Fruit fly (Drosophila melanogaster) whole organism, embryonic: ENCODE data around the gene Hr4.

Source experiments
- CG10462 ChIP-seq: fragments of 200-800 bp; sonication (Bioruptor generic); optimal IDR thresholded peaks from 2 replicates; lab custom pipeline; 2016; ENCODE audit warnings: missing biosample characterization, missing genetic modification characterization
- CG10543 ChIP-seq: fragments of 200-800 bp; sonication (Bioruptor generic); optimal IDR thresholded peaks from 3 replicates; lab custom pipeline; 2017; ENCODE audit warnings: missing biosample characterization, mild to moderate bottlenecking, missing genetic modification characterization, moderate library complexity
- CG11093 ChIP-seq: fragments of 200-800 bp; sonication (Bioruptor generic); IDR thresholded peaks from 3 replicates; pipeline ENCODE4 v1.3.6; 2022; ENCODE audit warnings: missing biosample characterization, missing genetic modification characterization
- CG11696 ChIP-seq: fragments of 200-800 bp; sonication (Bioruptor generic); IDR thresholded peaks from 2 replicates; pipeline ENCODE4 v1.3.6; 2022; ENCODE audit warnings: missing biosample characterization, missing genetic modification characterization
- CG12942 ChIP-seq: fragments of 200-800 bp; sonication (Bioruptor generic); optimal IDR thresholded peaks from 3 replicates; lab custom pipeline; 2016; ENCODE audit warnings: missing biosample characterization, missing genetic modification characterization
- CG13624 ChIP-seq: fragments of 200-800 bp; sonication (Bioruptor generic); optimal IDR thresholded peaks from 2 replicates; lab custom pipeline; 2016; ENCODE audit warnings: missing biosample characterization, missing genetic modification characterization
- CG15514 ChIP-seq: fragments of 200-800 bp; sonication (Bioruptor generic); optimal IDR thresholded peaks from 3 replicates; lab custom pipeline; 2017; ENCODE audit warnings: missing biosample characterization, missing genetic modification characterization, mild to moderate bottlenecking, moderate library complexity, missing genetic modification reagents
- CG17361 ChIP-seq: fragments of 200-800 bp; sonication (Bioruptor generic); IDR thresholded peaks from 3 replicates; pipeline ENCODE4 v1.3.6; 2022; ENCODE audit warnings: missing biosample characterization, missing genetic modification characterization
- CG17829 ChIP-seq: fragments of 200-800 bp; optimal IDR thresholded peaks from 2 replicates; lab custom pipeline; 2019; ENCODE audit warnings: missing biosample characterization, mild to moderate bottlenecking, missing genetic modification characterization, moderate library complexity
- CG18599 ChIP-seq: fragments of 200-800 bp; sonication (Bioruptor generic); optimal IDR thresholded peaks from 3 replicates; lab custom pipeline; 2017; ENCODE audit warnings: missing biosample characterization, missing genetic modification characterization, mild to moderate bottlenecking, moderate library complexity, missing genetic modification reagents
- CG2875 ChIP-seq: fragments of 200-800 bp; sonication (Bioruptor generic); optimal IDR thresholded peaks from 2 replicates; lab custom pipeline; 2017; ENCODE audit warnings: missing biosample characterization, mild to moderate bottlenecking, missing genetic modification characterization, missing genetic modification reagents
- CG30431 ChIP-seq: fragments of 200-800 bp; sonication (Bioruptor generic); optimal IDR thresholded peaks from 2 replicates; lab custom pipeline; 2017; ENCODE audit warnings: missing biosample characterization, missing genetic modification characterization
- CG3847 ChIP-seq: fragments of 200-800 bp; sonication (Bioruptor generic); IDR thresholded peaks from 2 replicates; pipeline ENCODE4 v1.3.6; 2022; ENCODE audit warnings: missing biosample characterization, missing genetic modification characterization
- CG4282 ChIP-seq: fragments of 200-800 bp; sonication (Bioruptor generic); optimal IDR thresholded peaks from 2 replicates; lab custom pipeline; 2016; ENCODE audit warnings: missing biosample characterization, missing genetic modification characterization
- CG7963 ChIP-seq: fragments of 200-800 bp; sonication (Bioruptor generic); IDR thresholded peaks from 3 replicates; pipeline ENCODE4 v1.3.6; 2022; ENCODE audit warnings: missing biosample characterization, missing genetic modification characterization; ENCODE audit not compliant: partially characterized antibody
- CG8924 ChIP-seq: fragments of 200-800 bp; optimal IDR thresholded peaks from 3 replicates; lab custom pipeline; 2019; ENCODE audit warnings: missing biosample characterization, mild to moderate bottlenecking, missing genetic modification characterization, moderate library complexity
- D ChIP-seq, 2 experiments: fragments of 200-800 bp in 1 of 2; fragments of >200 bp in 1 of 2; sonication (Bioruptor generic) in 1 of 2; optimal IDR thresholded peaks; 2 replicates in 1 of 2; 3 replicates in 1 of 2; lab custom pipeline; 2017; ENCODE audit warnings: mild to moderate bottlenecking in 1 of 2, missing biosample characterization in 1 of 2, missing genetic modification characterization in 1 of 2, missing genetic modification reagents in 1 of 2
- Dfd ChIP-seq, 2 experiments: fragments of >200 bp; optimal IDR thresholded peaks; 2 replicates each; lab custom pipeline; 2017; ENCODE audit warnings: missing biosample characterization in 2 of 2, missing genetic modification characterization in 2 of 2
- Dref ChIP-seq: fragments of 200-800 bp; sonication (Bioruptor generic); IDR thresholded peaks from 2 replicates; pipeline ENCODE4 v1.3.6; 2022; ENCODE audit warnings: missing biosample characterization, missing genetic modification characterization
- Drgx ChIP-seq: fragments of 200-800 bp; sonication (Bioruptor generic); IDR thresholded peaks from 2 replicates; pipeline ENCODE4 v1.3.6; 2022; ENCODE audit warnings: missing biosample characterization, missing genetic modification characterization
- MESR4 ChIP-seq: fragments of 200-800 bp; sonication (Bioruptor generic); optimal IDR thresholded peaks from 2 replicates; lab custom pipeline; 2018; ENCODE audit warnings: missing biosample characterization, mild to moderate bottlenecking, missing genetic modification characterization, moderate library complexity
- Nf-YA ChIP-seq: fragments of 200-800 bp; sonication (Bioruptor generic); IDR thresholded peaks from 2 replicates; pipeline ENCODE4 v1.3.6; 2022; ENCODE audit warnings: missing biosample characterization, missing genetic modification characterization
- Oli ChIP-seq: fragments of 200-800 bp; sonication (Bioruptor generic); optimal IDR thresholded peaks from 2 replicates; lab custom pipeline; 2018; ENCODE audit warnings: missing biosample characterization, mild to moderate bottlenecking, missing genetic modification characterization, moderate library complexity
- Opbp ChIP-seq: fragments of 200-800 bp; sonication (Bioruptor generic); IDR thresholded peaks from 3 replicates; pipeline ENCODE4 v1.3.6; 2022; ENCODE audit warnings: missing biosample characterization, missing genetic modification characterization; ENCODE audit not compliant: partially characterized antibody
- Sox100B ChIP-seq: fragments of 200-800 bp; sonication (Bioruptor generic); optimal IDR thresholded peaks from 3 replicates; lab custom pipeline; 2018; ENCODE audit warnings: missing biosample characterization, mild to moderate bottlenecking, missing genetic modification characterization
- ap ChIP-seq: fragments of 200-800 bp; sonication (Bioruptor generic); IDR thresholded peaks from 2 replicates; pipeline ENCODE4 v1.3.6; 2022; ENCODE audit warnings: missing biosample characterization, missing genetic modification characterization
- ara ChIP-seq: fragments of 200-800 bp; sonication (Bioruptor generic); IDR thresholded peaks from 2 replicates; pipeline ENCODE4 v1.3.6; 2022; ENCODE audit warnings: missing biosample characterization, missing genetic modification characterization
- ase ChIP-seq: fragments of 200-800 bp; sonication (Bioruptor generic); IDR thresholded peaks from 3 replicates; pipeline ENCODE4 v1.3.6; 2022; ENCODE audit warnings: missing biosample characterization, missing genetic modification characterization
- az2 ChIP-seq: fragments of 200-800 bp; sonication (Bioruptor generic); optimal IDR thresholded peaks from 3 replicates; lab custom pipeline; 2016; ENCODE audit warnings: missing biosample characterization, missing genetic modification characterization
- bab2 ChIP-seq: fragments of 200-800 bp; sonication (Bioruptor generic); optimal IDR thresholded peaks from 2 replicates; lab custom pipeline; 2016; ENCODE audit warnings: missing biosample characterization, missing genetic modification characterization
- bbx ChIP-seq: fragments of 200-800 bp; sonication (Bioruptor generic); IDR thresholded peaks from 2 replicates; pipeline ENCODE4 v1.3.6; 2022; ENCODE audit warnings: missing biosample characterization, missing genetic modification characterization; ENCODE audit not compliant: partially characterized antibody
- crc ChIP-seq: fragments of 200-800 bp; sonication (Bioruptor generic); optimal IDR thresholded peaks from 2 replicates; lab custom pipeline; 2016; ENCODE audit warnings: missing biosample characterization, missing genetic modification characterization
- da ChIP-seq: fragments of 200-800 bp; sonication (Bioruptor generic); optimal IDR thresholded peaks from 2 replicates; lab custom pipeline; 2016; ENCODE audit warnings: missing biosample characterization, missing genetic modification characterization
- disco-r ChIP-seq: fragments of 200-800 bp; sonication (Bioruptor generic); optimal IDR thresholded peaks from 2 replicates; lab custom pipeline; 2016; ENCODE audit warnings: missing biosample characterization, missing genetic modification characterization
- emc ChIP-seq: fragments of 200-800 bp; sonication (Bioruptor generic); optimal IDR thresholded peaks from 2 replicates; lab custom pipeline; 2016; ENCODE audit warnings: missing biosample characterization, missing genetic modification characterization
- esg ChIP-seq: fragments of 200-800 bp; sonication (Bioruptor generic); conservative IDR thresholded peaks from 2 replicates; pipeline ENCODE4 v1.3.6; 2022; ENCODE audit warnings: missing biosample characterization, missing genetic modification characterization
- fd3F ChIP-seq: fragments of 200-800 bp; sonication (Bioruptor generic); optimal IDR thresholded peaks from 2 replicates; lab custom pipeline; 2018; ENCODE audit warnings: missing biosample characterization, mild to moderate bottlenecking, missing genetic modification characterization, moderate library complexity
- gsb-n ChIP-seq: fragments of 200-800 bp; sonication (Bioruptor generic); optimal IDR thresholded peaks from 3 replicates; lab custom pipeline; 2018; ENCODE audit warnings: missing biosample characterization, mild to moderate bottlenecking, missing genetic modification characterization
- ham ChIP-seq: fragments of 200-800 bp; sonication (Bioruptor generic); IDR thresholded peaks from 2 replicates; pipeline ENCODE4 v1.3.6; 2022; ENCODE audit warnings: missing biosample characterization, missing genetic modification characterization
- jigr1 ChIP-seq: fragments of 200-800 bp; sonication (Bioruptor generic); IDR thresholded peaks from 3 replicates; pipeline ENCODE4 v1.3.6; 2022; ENCODE audit warnings: missing biosample characterization, missing genetic modification characterization
- onecut ChIP-seq: fragments of 200-800 bp; sonication (Bioruptor generic); IDR thresholded peaks from 2 replicates; pipeline ENCODE4 v1.3.6; 2022; ENCODE audit warnings: missing biosample characterization, missing genetic modification characterization
- peb ChIP-seq: fragments of 200-800 bp; sonication (Bioruptor generic); IDR thresholded peaks from 2 replicates; pipeline ENCODE4 v1.3.6; 2022; ENCODE audit warnings: missing biosample characterization, missing genetic modification characterization
- prd ChIP-seq, 3 experiments: fragments of >200 bp in 2 of 3; fragments of 200-800 bp in 1 of 3; sonication (Bioruptor generic) in 1 of 3; optimal IDR thresholded peaks in 2 of 3; IDR thresholded peaks in 1 of 3; 2 replicates in 2 of 3; 3 replicates in 1 of 3; pipeline versions ENCODE4 v1.3.6 to Lab custom; 2017 to 2022; ENCODE audit warnings: missing biosample characterization in 1 of 3, missing genetic modification characterization in 1 of 3
- pum ChIP-seq: fragments of 200-800 bp; sonication (Bioruptor generic); optimal IDR thresholded peaks from 2 replicates; lab custom pipeline; 2016; ENCODE audit warnings: missing biosample characterization, missing genetic modification characterization
- sima ChIP-seq: fragments of 200-800 bp; sonication (Bioruptor generic); optimal IDR thresholded peaks from 2 replicates; lab custom pipeline; 2016; ENCODE audit warnings: missing biosample characterization, missing genetic modification characterization
- slp2 ChIP-seq: fragments of 200-800 bp; sonication (Bioruptor generic); optimal IDR thresholded peaks from 2 replicates; lab custom pipeline; 2016; ENCODE audit warnings: missing biosample characterization, missing genetic modification characterization
- sob ChIP-seq: fragments of 200-800 bp; sonication (Bioruptor generic); IDR thresholded peaks from 2 replicates; pipeline ENCODE4 v1.3.6; 2022; ENCODE audit warnings: missing biosample characterization, missing genetic modification characterization
- wor ChIP-seq: fragments of 200-800 bp; sonication (Bioruptor generic); IDR thresholded peaks from 2 replicates; pipeline ENCODE4 v1.3.6; 2022; ENCODE audit warnings: missing biosample characterization, missing genetic modification characterization
- yki ChIP-seq: fragments of >200 bp; optimal IDR thresholded peaks from 3 replicates; lab custom pipeline; 2018
- zfh2 ChIP-seq: fragments of 200-800 bp; sonication (Bioruptor generic); optimal IDR thresholded peaks from 2 replicates; lab custom pipeline; 2016; ENCODE audit warnings: missing biosample characterization, missing genetic modification characterization

Gene Hr4

dm6 chrX:1907727-1908264 lies 33.9 kb upstream of the Hr4 start, which contains the start of gene mip130 (continued):
- TF ChIP-seq emc = peak; percentile 16
- TF ChIP-seq Drgx (GFP tag; lab: Robert Waterston, UW) = peak; percentile 48; the same call in 1 of the 2 replicates
- peak; percentile 2 for TF ChIP-seq crc (GFP tag; lab: Kevin White, UChicago)
- peak; percentile 53; the same call in 1 of the 2 replicates for TF ChIP-seq bbx (GFP tag; lab: Robert Waterston, UW)
- no peak for TF ChIP-seq da (GFP tag; lab: Kevin White, UChicago)
- TF ChIP-seq CG18599 (GFP tag; lab: Kevin White, UChicago) = peak; percentile 54
- no peak for TF ChIP-seq CG10462
- peak; percentile 55 for TF ChIP-seq CG8924 (tag; lab: Kevin White, UChicago)
- 0 out of 3 replicates have a peak, but pooled peaks have one; percentile 21 for TF ChIP-seq jigr1 (GFP tag; lab: Robert Waterston, UW)
- no peak for TF ChIP-seq ara (GFP tag; lab: Robert Waterston, UW)
- TF ChIP-seq az2 (GFP tag; lab: Kevin White, UChicago) = no peak
- TF ChIP-seq MESR4 (GFP tag; lab: Kevin White, UChicago) = no peak
- TF ChIP-seq Opbp (GFP tag; lab: Robert Waterston, UW) = peak; percentile 44; the same call in 1 of the 3 replicates
- no peak for TF ChIP-seq Nf-YA
- TF ChIP-seq ap (GFP tag; lab: Robert Waterston, UW) = no peak
- TF ChIP-seq onecut = no peak
- peak; percentile 45 for TF ChIP-seq CG17829
- TF ChIP-seq CG13624 = peak; percentile 57
- no peak for TF ChIP-seq CG30431 (GFP tag; lab: Kevin White, UChicago)
- no peak; the same call in 1 of the 3 replicates for TF ChIP-seq CG17361 (GFP tag; lab: Robert Waterston, UW)
- 0 out of 3 replicates have a peak, but pooled peaks have one; percentile 30 for TF ChIP-seq ase (GFP tag; lab: Robert Waterston, UW)
- TF ChIP-seq bab2 (GFP tag; lab: Kevin White, UChicago) = no peak
- peak; percentile 55 for TF ChIP-seq Oli (tag; lab: Kevin White, UChicago)
- TF ChIP-seq CG3847 = peak; percentile 31; the same call in 1 of the 2 replicates
- no peak for TF ChIP-seq disco-r
- no peak for TF ChIP-seq wor (GFP tag; lab: Robert Waterston, UW)
- TF ChIP-seq slp2 (GFP tag; lab: Kevin White, UChicago) = peak; percentile 22
- no peak for TF ChIP-seq CG12942 (GFP tag; lab: Kevin White, UChicago)
- TF ChIP-seq CG11093 (GFP tag; lab: Robert Waterston, UW) = peak; percentile 35; the same call in 1 of the 3 replicates
- TF ChIP-seq D (optimal IDR thresholded peaks at IDR 0.05; lab: Kevin White, UChicago) = no peak
- no peak for TF ChIP-seq D (GFP tag; optimal IDR thresholded peaks at IDR 0.05; lab: Kevin White, UChicago)
- no peak for TF ChIP-seq CG4282 (GFP tag; lab: Kevin White, UChicago)
- peak; percentile 50 for TF ChIP-seq esg (GFP tag; lab: Robert Waterston, UW)
- TF ChIP-seq yki = no peak
- TF ChIP-seq CG11696 (GFP tag; lab: Robert Waterston, UW) = no peak
- TF ChIP-seq prd (optimal IDR thresholded peaks at IDR 0.05; lab: Kevin White, UChicago) = no peak
- TF ChIP-seq prd (GFP tag; IDR thresholded peaks at IDR 0.05; lab: Robert Waterston, UW) = peak; percentile 40; the same call in 1 of the 3 replicates
- TF ChIP-seq fd3F (GFP tag; lab: Kevin White, UChicago) = peak; percentile 34
- no peak for TF ChIP-seq pum (GFP tag; lab: Kevin White, UChicago)
- TF ChIP-seq sima (GFP tag; lab: Kevin White, UChicago) = no peak
- TF ChIP-seq CG10543 (GFP tag; lab: Kevin White, UChicago) = peak; percentile 60
- no peak for TF ChIP-seq Dfd (GFP tag; optimal IDR thresholded peaks at IDR 0.05; lab: Kevin White, UChicago)
- TF ChIP-seq sob (GFP tag; lab: Robert Waterston, UW) = peak; percentile 64; the same call in 1 of the 2 replicates
- TF ChIP-seq ham = no peak
- TF ChIP-seq Dref (GFP tag; lab: Robert Waterston, UW) = peak; percentile 52
- no peak for TF ChIP-seq CG15514 (GFP tag; lab: Kevin White, UChicago)
- TF ChIP-seq CG2875 = no peak
- TF ChIP-seq gsb-n (tag; lab: Kevin White, UChicago) = peak; percentile 25
- TF ChIP-seq peb (GFP tag; lab: Robert Waterston, UW) = peak; percentile 30; the same call in 1 of the 2 replicates
- TF ChIP-seq zfh2 (GFP tag; lab: Kevin White, UChicago) = peak; percentile 21
- TF ChIP-seq Sox100B = no peak
- TF ChIP-seq CG7963 (GFP tag; lab: Robert Waterston, UW) = 0 out of 3 replicates have a peak, but pooled peaks have one; percentile 12
